Worm (Caenorhabditis elegans) whole organism, L3 larva: ENCODE results near the gene sid-1.

Experiments
- ama-1 ChIP-seq: fragments of 150-350 bp; optimal IDR thresholded peaks from 2 replicates; lab custom pipeline; 2018
- ceh-28 ChIP-seq: fragments of 150-350 bp; optimal IDR thresholded peaks from 2 replicates; lab custom pipeline; 2014; ENCODE audit warnings: missing biosample characterization, missing genetic modification reagents, missing genetic modification characterization
- ceh-82 ChIP-seq: fragments of 150-350 bp; optimal IDR thresholded peaks from 2 replicates; lab custom pipeline; 2014; ENCODE audit warnings: missing biosample characterization, missing genetic modification characterization
- fos-1 ChIP-seq: fragments of 150-350 bp; optimal IDR thresholded peaks from 2 replicates; lab custom pipeline; 2014; ENCODE audit warnings: missing biosample characterization, missing genetic modification characterization
- jun-1 ChIP-seq: fragments of 150-350 bp; optimal IDR thresholded peaks from 2 replicates; lab custom pipeline; 2014; ENCODE audit warnings: missing biosample characterization, missing genetic modification reagents, missing genetic modification characterization
- lin-15B ChIP-seq: fragments of 150-350 bp; optimal IDR thresholded peaks from 2 replicates; lab custom pipeline; 2014; ENCODE audit warnings: missing biosample characterization, missing genetic modification characterization
- nhr-11 ChIP-seq: fragments of 150-350 bp; optimal IDR thresholded peaks from 2 replicates; lab custom pipeline; 2014; ENCODE audit warnings: missing biosample characterization, missing genetic modification characterization
- nhr-237 ChIP-seq: fragments of 150-350 bp; optimal IDR thresholded peaks from 2 replicates; lab custom pipeline; 2014; ENCODE audit warnings: missing biosample characterization, missing genetic modification characterization
- nhr-67 ChIP-seq: fragments of 150-350 bp; optimal IDR thresholded peaks from 2 replicates; lab custom pipeline; 2014; ENCODE audit warnings: missing biosample characterization, missing genetic modification characterization
- nhr-76 ChIP-seq: fragments of 150-350 bp; sonication (generic microtip); optimal IDR thresholded peaks from 5 replicates; lab custom pipeline; 2014; ENCODE audit warnings: missing biosample characterization, missing genetic modification characterization
- nhr-77 ChIP-seq: fragments of 150-350 bp; optimal IDR thresholded peaks from 2 replicates; lab custom pipeline; 2014; ENCODE audit warnings: missing biosample characterization, missing genetic modification characterization
- snpc-4 ChIP-seq: fragments of 150-350 bp; optimal IDR thresholded peaks from 2 replicates; lab custom pipeline; 2014; ENCODE audit warnings: missing biosample characterization, missing genetic modification characterization
- unc-62 ChIP-seq: fragments of 150-350 bp; sonication (generic microtip); optimal IDR thresholded peaks from 4 replicates; lab custom pipeline; 2014; ENCODE audit warnings: missing biosample characterization, missing genetic modification reagents, missing genetic modification characterization
- ztf-11 ChIP-seq: fragments of 150-350 bp; optimal IDR thresholded peaks from 2 replicates; lab custom pipeline; 2014; ENCODE audit warnings: missing biosample characterization, missing genetic modification characterization

ce11 chrV:5088311-5088710 is 31.5 kb upstream of the sid-1 start:
- no peak for TF ChIP-seq ama-1 (lab: Kevin White, UChicago)
- no peak for TF ChIP-seq ztf-11 (tag; lab: Kevin White, UChicago)
- TF ChIP-seq jun-1 (tag; lab: Kevin White, UChicago), result no peak
- TF ChIP-seq unc-62 (GFP tag; lab: Kevin White, UChicago), result no peak
- TF ChIP-seq ceh-28 (tag; lab: Kevin White, UChicago), result no peak
- TF ChIP-seq snpc-4, result no peak
- no peak for TF ChIP-seq nhr-11 (tag; lab: Kevin White, UChicago)
- TF ChIP-seq ceh-82, result no peak
- TF ChIP-seq lin-15B (tag; lab: Kevin White, UChicago), result no peak
- no peak for TF ChIP-seq fos-1
- TF ChIP-seq nhr-76 (tag; lab: Kevin White, UChicago), result no peak
- no peak for TF ChIP-seq nhr-77 (tag; lab: Kevin White, UChicago)
- no peak for TF ChIP-seq nhr-67 (tag; lab: Kevin White, UChicago)
- TF ChIP-seq nhr-237, result no peak
